Fruit fly (Drosophila melanogaster): ENCODE data around the gene CG6959.

dm6 chr3R:11812479-11812878, 56.8 kb downstream of the CG6959 start:
- TF ChIP-seq Sin3A (optimal IDR thresholded peaks at IDR 0.05) (no peak), Myc (optimal IDR thresholded peaks at IDR 0.05) (no peak), h (optimal IDR thresholded peaks at IDR 0.05) (no peak), psq (optimal IDR thresholded peaks at IDR 0.05) (no peak)
